Fruit fly (Drosophila melanogaster) whole organism, pupa: Measurements from ENCODE around the gene Ire1.

ENCODE experiments used
- CG10348 ChIP-seq: fragments of 200-800 bp; sonication (Bioruptor generic); IDR thresholded peaks from 2 replicates; pipeline ENCODE4 v1.3.6; 2022; ENCODE audit warnings: missing biosample characterization, missing genetic modification characterization
- CG12605 ChIP-seq: fragments of 200-800 bp; sonication (Bioruptor generic); IDR thresholded peaks from 2 replicates; pipeline ENCODE4 v1.3.6; 2022; ENCODE audit warnings: missing biosample characterization, missing genetic modification characterization
- CG14655 ChIP-seq: fragments of 200-800 bp; sonication (Bioruptor generic); optimal IDR thresholded peaks from 3 replicates; lab custom pipeline; 2017; ENCODE audit warnings: mild to moderate bottlenecking, missing biosample characterization, missing genetic modification reagents, missing genetic modification characterization
- CG15710 ChIP-seq: fragments of 200-800 bp; sonication (Bioruptor generic); optimal IDR thresholded peaks from 2 replicates; lab custom pipeline; 2018; ENCODE audit warnings: missing biosample characterization, mild to moderate bottlenecking, missing genetic modification characterization, moderate library complexity
- CG17806 ChIP-seq: fragments of 200-800 bp; sonication (Bioruptor generic); optimal IDR thresholded peaks from 2 replicates; lab custom pipeline; 2018; ENCODE audit warnings: missing biosample characterization, mild to moderate bottlenecking, missing genetic modification characterization, moderate library complexity
- CG32121 ChIP-seq: fragments of 200-800 bp; sonication (Bioruptor generic); IDR thresholded peaks from 2 replicates; pipeline ENCODE4 v1.3.6; 2022; ENCODE audit warnings: missing biosample characterization, missing genetic modification characterization
- CG8159 ChIP-seq: fragments of 200-800 bp; sonication (Bioruptor generic); optimal IDR thresholded peaks from 3 replicates; lab custom pipeline; 2018; ENCODE audit warnings: missing biosample characterization, mild to moderate bottlenecking, missing genetic modification characterization, moderate library complexity
- CG8301 ChIP-seq: fragments of 200-800 bp; sonication (Bioruptor generic); optimal IDR thresholded peaks from 2 replicates; lab custom pipeline; 2018; ENCODE audit warnings: missing biosample characterization, mild to moderate bottlenecking, missing genetic modification characterization
- D1 ChIP-seq: fragments of 200-800 bp; sonication (Bioruptor generic); optimal IDR thresholded peaks from 2 replicates; lab custom pipeline; 2018; ENCODE audit warnings: missing biosample characterization, mild to moderate bottlenecking, missing genetic modification characterization, moderate library complexity
- Snoo ChIP-seq: fragments of 200-800 bp; sonication (Bioruptor generic); optimal IDR thresholded peaks from 3 replicates; lab custom pipeline; 2017; ENCODE audit warnings: missing biosample characterization, mild to moderate bottlenecking, missing genetic modification characterization, inconsistent platforms

DNA sequence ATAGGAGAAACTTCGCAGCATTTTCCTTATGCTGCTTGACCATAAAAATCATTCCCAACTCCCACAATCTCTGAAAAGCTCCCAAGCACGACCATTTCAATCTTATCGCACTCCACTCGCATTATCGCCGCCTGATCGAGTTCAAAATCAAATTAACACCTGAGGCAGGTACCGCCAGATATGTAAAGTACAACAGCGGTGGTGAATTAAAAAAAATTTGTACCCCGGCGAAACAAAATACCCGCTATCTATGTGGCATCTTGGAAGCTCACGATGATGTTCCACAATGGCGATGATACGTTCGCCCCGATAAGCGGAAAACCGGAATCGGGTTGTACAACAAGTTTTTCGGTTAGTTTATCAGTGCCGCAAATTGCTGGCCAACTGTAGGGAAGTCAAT is 34.7 kb downstream of the Ire1 start:
- TF ChIP-seq CG8159 (tag; lab: Kevin White, UChicago) (no peak), CG32121 (GFP tag; lab: Robert Waterston, UW) (no peak), CG17806 (tag; lab: Kevin White, UChicago) (no peak), Snoo (tag; lab: Kevin White, UChicago) (no peak), CG14655 (GFP tag; lab: Kevin White, UChicago) (no peak), CG12605 (GFP tag; lab: Robert Waterston, UW) (no peak), CG8301 (tag; lab: Kevin White, UChicago) (no peak), CG15710 (no peak), D1 (tag; lab: Kevin White, UChicago) (no peak), CG10348 (GFP tag; lab: Robert Waterston, UW) (no peak)
